Fruit fly (Drosophila melanogaster) S2 (cell line): ENCODE data around the gene CG31176.

Experiments
- CG8478 ChIP-seq: fragments of >200 bp; optimal IDR thresholded peaks from 2 replicates; lab custom pipeline; 2018
- CTCF ChIP-seq, 2 experiments: fragments of >200 bp; optimal IDR thresholded peaks; 2 replicates each; lab custom pipeline; 2018

CG31176 gene

DNA sequence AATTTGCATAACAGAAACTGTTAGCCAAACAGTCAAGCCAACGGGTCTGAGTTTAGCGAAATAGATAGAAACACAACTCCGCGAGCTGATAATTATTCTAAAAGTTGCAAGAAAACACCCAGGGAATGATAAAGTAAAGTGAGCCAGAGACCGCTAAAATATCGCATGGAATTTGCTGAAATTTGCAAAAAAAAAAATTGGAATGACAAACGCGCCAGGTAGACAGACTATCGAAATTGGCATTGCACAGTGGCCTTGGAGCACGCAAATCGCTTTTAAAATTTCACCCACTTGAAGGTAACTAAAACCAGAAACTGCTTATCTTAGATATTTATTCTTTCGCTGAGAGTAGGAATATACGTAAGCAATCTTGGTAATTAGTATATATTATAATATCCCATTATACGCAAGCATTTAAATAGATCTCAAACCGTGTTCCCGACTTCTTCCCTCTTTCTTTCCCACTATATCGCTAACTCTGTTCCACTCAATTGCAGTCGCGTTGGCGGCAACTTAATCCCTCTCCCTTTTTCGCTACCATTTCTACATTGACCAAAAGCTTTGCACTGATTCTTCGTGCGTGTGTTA lies 91.2 kb downstream of the CG31176 start:
- TF ChIP-seq CTCF (optimal IDR thresholded peaks at IDR 0.05; lab: Kevin White, UChicago) (no peak), CG8478 (lab: Kevin White, UChicago) (no peak)

DNA sequence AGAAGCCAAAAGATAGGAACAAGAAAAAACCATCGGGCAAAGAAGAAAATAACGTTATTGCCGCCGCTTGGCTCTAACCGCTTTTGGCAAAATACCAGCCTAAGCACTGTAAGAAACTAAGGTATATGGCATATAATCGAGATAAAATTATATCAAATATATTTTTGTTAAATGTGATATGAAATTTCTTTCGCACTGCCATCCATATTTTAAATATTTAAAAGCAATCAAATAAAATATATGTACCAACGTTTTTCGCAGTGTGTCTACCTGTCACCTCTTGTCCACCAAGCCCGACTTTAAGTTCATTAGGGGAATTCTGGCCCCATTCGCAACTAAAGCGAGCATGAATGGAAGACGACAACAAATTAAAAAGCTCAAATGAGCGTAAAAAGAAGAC lies 91.7 kb downstream of the CG31176 start:
- TF ChIP-seq CTCF (optimal IDR thresholded peaks at IDR 0.05; lab: Kevin White, UChicago) = no peak
- no peak for TF ChIP-seq CG8478 (lab: Kevin White, UChicago)

DNA sequence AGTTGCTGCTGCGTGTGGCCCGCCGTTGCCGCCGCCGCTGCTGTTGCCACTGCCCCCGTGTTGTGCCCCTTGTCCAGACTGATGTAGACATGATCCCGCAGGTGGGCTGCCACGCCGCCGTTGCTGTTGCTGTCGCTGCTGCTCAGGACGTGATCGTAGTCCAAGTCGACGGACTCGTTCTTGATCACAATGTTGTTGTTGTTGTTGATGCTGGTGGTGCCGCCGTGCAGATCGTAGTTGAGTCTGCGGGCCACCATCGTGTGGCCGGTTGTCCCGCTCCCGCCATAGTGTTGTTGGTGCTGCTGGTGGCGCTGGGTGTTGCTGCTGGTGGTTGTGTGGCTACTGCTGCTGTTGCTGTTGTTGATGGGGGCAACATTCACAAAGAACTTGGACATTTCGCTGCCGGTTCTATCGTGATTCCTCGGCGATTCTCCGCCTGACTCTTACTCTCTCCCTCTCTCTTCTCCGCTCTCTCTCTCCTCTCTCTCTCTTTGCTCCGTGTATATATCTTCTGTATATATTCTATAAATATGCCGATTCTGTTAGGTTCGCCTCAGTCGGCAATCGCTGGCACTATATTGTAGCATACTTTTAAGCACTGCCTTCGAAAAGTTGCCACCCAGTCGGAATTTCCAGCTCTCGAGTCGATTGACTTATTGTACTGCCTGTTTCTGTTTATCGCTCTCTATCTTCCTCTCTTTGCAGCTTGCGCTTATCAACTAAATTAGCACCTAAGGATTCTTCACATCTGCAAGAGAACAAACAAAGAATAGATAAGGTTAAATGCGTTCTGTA lies 93.2 kb downstream of the CG31176 start:
- TF ChIP-seq CTCF (optimal IDR thresholded peaks at IDR 0.05; lab: Kevin White, UChicago) (peak in 1 of 2 experiments; percentile 22), CG8478 (lab: Kevin White, UChicago) (no peak)

DNA sequence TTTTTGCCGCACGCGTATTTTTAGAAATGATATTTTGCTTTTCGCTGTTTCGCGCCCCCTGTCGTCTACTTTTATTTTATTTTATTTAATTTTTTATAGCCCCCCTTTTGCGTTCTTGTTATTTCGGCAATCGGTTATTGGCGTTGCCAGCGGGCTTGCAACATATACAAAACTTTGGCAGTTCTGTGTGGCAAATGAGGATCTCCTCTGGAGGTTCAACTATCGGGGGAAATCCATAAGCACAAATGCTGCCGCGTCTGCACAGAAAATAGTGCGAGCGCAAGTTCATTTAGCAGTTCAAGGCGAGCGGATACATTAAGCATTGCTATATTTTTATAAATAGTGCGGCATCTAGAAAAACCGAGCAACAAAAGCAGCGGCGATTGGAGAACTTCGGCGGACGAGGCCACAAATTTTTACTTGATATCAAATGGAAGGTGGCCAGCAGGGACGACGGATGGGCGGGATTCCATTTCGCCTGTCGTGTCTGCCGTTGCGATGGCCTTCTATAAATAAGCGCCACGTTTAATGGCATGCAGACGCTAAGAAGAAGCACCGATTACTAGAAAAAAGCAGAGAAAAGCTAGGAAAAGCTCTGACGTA lies 95.0 kb downstream of the CG31176 start:
- TF ChIP-seq CG8478 (lab: Kevin White, UChicago) = no peak
- TF ChIP-seq CTCF (optimal IDR thresholded peaks at IDR 0.05; lab: Kevin White, UChicago) = no peak
